Worm (Caenorhabditis elegans): ENCODE results near the gene upb-1.

The upb-1 gene

ce11 chrII:6311888-6312287 is 22.0 kb upstream of the upb-1 start:
- TF ChIP-seq mdl-1 (tag; optimal IDR thresholded peaks at IDR 0.05) (no peak), ces-1 (GFP tag; optimal IDR thresholded peaks at IDR 0.05) (no peak), efl-1 (optimal IDR thresholded peaks at IDR 0.05) (no peak), efl-1 (GFP tag; optimal IDR thresholded peaks at IDR 0.05 in 1 of 2) (peak in 1 of 2 experiments; percentile 55)

ce11 chrII:6311459-6311858 is 21.6 kb upstream of the upb-1 start:
- no peak for TF ChIP-seq nhr-12 (tag; optimal IDR thresholded peaks at IDR 0.05)
- TF ChIP-seq grh-1 (GFP tag; IDR thresholded peaks at IDR 0.05): no peak
- TF ChIP-seq lir-3 (tag; optimal IDR thresholded peaks at IDR 0.05; ENCODE audit: poor library complexity): no peak
- TF ChIP-seq fkh-10 (GFP tag; optimal IDR thresholded peaks at IDR 0.05): peak; percentile 46
- TF ChIP-seq mab-9 (GFP tag; IDR thresholded peaks at IDR 0.05): no peak
- peak; percentile 10 for TF ChIP-seq nhr-47 (tag; optimal IDR thresholded peaks at IDR 0.05)
- no peak for TF ChIP-seq elt-3 (tag; optimal IDR thresholded peaks at IDR 0.05)
- TF ChIP-seq pax-3 (tag; optimal IDR thresholded peaks at IDR 0.05): peak; percentile 21
- no peak for TF ChIP-seq nhr-11 (tag; optimal IDR thresholded peaks at IDR 0.05)
- peak; percentile 7 for TF ChIP-seq lin-14 (GFP tag; optimal IDR thresholded peaks at IDR 0.05)
- peak; percentile 69 for TF ChIP-seq fkh-8 (tag; optimal IDR thresholded peaks at IDR 0.05)
- peak; percentile 51 for TF ChIP-seq nhr-71 (tag; optimal IDR thresholded peaks at IDR 0.05)

ce11 chrII:6309198-6309597 is 19.3 kb upstream of the upb-1 start, which contains the start of gene glb-10:
Gene glb-10 (minus strand): TSS chrII:6309298.
- no peak for TF ChIP-seq unc-98 (GFP tag; IDR thresholded peaks at IDR 0.05)
- no peak for TF ChIP-seq hpl-2 (GFP tag; optimal IDR thresholded peaks at IDR 0.05)
- TF ChIP-seq pqm-1 (tag; optimal IDR thresholded peaks at IDR 0.05): no peak
- TF ChIP-seq lin-14 (GFP tag; optimal IDR thresholded peaks at IDR 0.05): no peak

ce11 chrII:6306125-6306524 is 16.2 kb upstream of the upb-1 start, which contains the start of gene C29F5.8:
Gene C29F5.8 (plus strand): TSS chrII:6306425.
- no peak for TF ChIP-seq mep-1 (tag; optimal IDR thresholded peaks at IDR 0.05)
- no peak for TF ChIP-seq nhr-71 (tag; optimal IDR thresholded peaks at IDR 0.05)
- no peak for TF ChIP-seq efl-3 (GFP tag; optimal IDR thresholded peaks at IDR 0.05)
- TF ChIP-seq elt-3 (tag; optimal IDR thresholded peaks at IDR 0.05): no peak
- TF ChIP-seq pax-3 (tag; optimal IDR thresholded peaks at IDR 0.05): no peak
- no peak for TF ChIP-seq nhr-84 (tag; optimal IDR thresholded peaks at IDR 0.05)
- no peak for TF ChIP-seq irx-1 (tag; optimal IDR thresholded peaks at IDR 0.05)
- no peak for TF ChIP-seq zag-1 (tag; optimal IDR thresholded peaks at IDR 0.05)
- TF ChIP-seq egl-27 (tag; optimal IDR thresholded peaks at IDR 0.05): no peak
- no peak for TF ChIP-seq snpc-4 (tag; optimal IDR thresholded peaks at IDR 0.05)
- no peak for TF ChIP-seq sptf-1 (tag; optimal IDR thresholded peaks at IDR 0.05)
- no peak for TF ChIP-seq aha-1 (tag; optimal IDR thresholded peaks at IDR 0.05)
- TF ChIP-seq ama-1 (optimal IDR thresholded peaks at IDR 0.05): no peak
- TF ChIP-seq nhr-90 (tag; optimal IDR thresholded peaks at IDR 0.05; ENCODE audit: poor library complexity): no peak

ce11 chrII:6303209-6303740 is 13.4 kb upstream of the upb-1 start, which contains the start of gene C29F5.1:
Gene C29F5.1 (plus strand): TSS chrII:6303525.
- TF ChIP-seq skn-1 (tag; optimal IDR thresholded peaks at IDR 0.05) (no peak), snu-23 (GFP tag; optimal IDR thresholded peaks at IDR 0.05) (peak; percentile 20), unc-98 (GFP tag; IDR thresholded peaks at IDR 0.05) (no peak), dsc-1 (tag; optimal IDR thresholded peaks at IDR 0.05) (peak; percentile 34), alr-1 (tag; optimal IDR thresholded peaks at IDR 0.05; ENCODE audit: borderline replicate concordance) (no peak), sup-37 (GFP tag; optimal IDR thresholded peaks at IDR 0.05) (no peak), fkh-8 (tag; optimal IDR thresholded peaks at IDR 0.05) (no peak), ztf-11 (tag; optimal IDR thresholded peaks at IDR 0.05) (no peak), nhr-12 (tag; optimal IDR thresholded peaks at IDR 0.05) (no peak), jun-1 (tag; optimal IDR thresholded peaks at IDR 0.05) (no peak), unc-86 (tag; optimal IDR thresholded peaks at IDR 0.05) (no peak), C34B4.2 (tag; optimal IDR thresholded peaks at IDR 0.05) (no peak), nhr-71 (tag; optimal IDR thresholded peaks at IDR 0.05) (peak; percentile 43), tlp-1 (tag; optimal IDR thresholded peaks at IDR 0.05) (no peak), swsn-7 (tag; optimal IDR thresholded peaks at IDR 0.05) (no peak), mdl-1 (tag; optimal IDR thresholded peaks at IDR 0.05) (peak in 1 of 2 experiments; percentile 0), lsy-2 (tag; optimal IDR thresholded peaks at IDR 0.05) (peak in 1 of 2 experiments; percentile 2), lin-14 (GFP tag; optimal IDR thresholded peaks at IDR 0.05) (peak; percentile 89), nhr-20 (tag; optimal IDR thresholded peaks at IDR 0.05) (no peak), pag-3 (tag; optimal IDR thresholded peaks at IDR 0.05; ENCODE audit: borderline replicate concordance, insufficient read depth) (peak; percentile 11), rnt-1 (tag; optimal IDR thresholded peaks at IDR 0.05) (peak; percentile 50), efl-1 (optimal IDR thresholded peaks at IDR 0.05) (no peak), efl-1 (GFP tag; optimal IDR thresholded peaks at IDR 0.05 in 1 of 2) (peak in 1 of 2 experiments; percentile 92)
